Fruit fly (Drosophila melanogaster) whole organism, embryonic: Measurements from ENCODE around the gene Hasp.

Source experiments
- Ada2b ChIP-seq: fragments of 200-800 bp; sonication (Bioruptor generic); IDR thresholded peaks from 2 replicates; pipeline ENCODE4 v1.3.6; 2022; ENCODE audit warnings: missing biosample characterization, missing genetic modification characterization
- Aef1 ChIP-seq: fragments of 200-800 bp; sonication (Bioruptor generic); IDR thresholded peaks from 3 replicates; pipeline ENCODE4 v1.3.6; 2022; ENCODE audit warnings: missing biosample characterization, missing genetic modification characterization
- Atf-2 ChIP-seq: fragments of 200-800 bp; sonication (Bioruptor generic); optimal IDR thresholded peaks from 2 replicates; lab custom pipeline; 2016; ENCODE audit warnings: missing biosample characterization, missing genetic modification characterization
- B-H2 ChIP-seq: fragments of 200-800 bp; sonication (Bioruptor generic); optimal IDR thresholded peaks from 2 replicates; lab custom pipeline; 2018; ENCODE audit warnings: missing biosample characterization, mild to moderate bottlenecking, missing genetic modification characterization
- CG10267 ChIP-seq: fragments of 200-800 bp; sonication (Bioruptor generic); optimal IDR thresholded peaks from 2 replicates; lab custom pipeline; 2018; ENCODE audit warnings: missing biosample characterization, mild to moderate bottlenecking, missing genetic modification characterization, moderate library complexity
- CG10366 ChIP-seq: fragments of 200-800 bp; sonication (Bioruptor generic); IDR thresholded peaks from 2 replicates; pipeline ENCODE4 v1.3.6; 2022; ENCODE audit warnings: missing biosample characterization, missing genetic modification characterization
- CG14667 ChIP-seq: fragments of 200-800 bp; sonication (Bioruptor generic); IDR thresholded peaks from 2 replicates; pipeline ENCODE4 v1.3.6; 2022; ENCODE audit warnings: missing biosample characterization, missing genetic modification characterization
- CG14860 ChIP-seq: fragments of 200-800 bp; sonication (Bioruptor generic); IDR thresholded peaks from 3 replicates; pipeline ENCODE4 v1.3.6; 2022; ENCODE audit warnings: missing biosample characterization, missing genetic modification characterization; ENCODE audit not compliant: partially characterized antibody
- CG15269 ChIP-seq: fragments of 200-800 bp; sonication (Bioruptor generic); optimal IDR thresholded peaks from 2 replicates; lab custom pipeline; 2018; ENCODE audit warnings: missing biosample characterization, mild to moderate bottlenecking, missing genetic modification characterization, moderate library complexity
- CG1603 ChIP-seq: fragments of 200-800 bp; sonication (Bioruptor generic); optimal IDR thresholded peaks from 2 replicates; lab custom pipeline; 2019; ENCODE audit warnings: missing biosample characterization, mild to moderate bottlenecking, missing genetic modification characterization, moderate library complexity
- CG16863 ChIP-seq: fragments of 200-800 bp; sonication (Bioruptor generic); optimal IDR thresholded peaks from 3 replicates; lab custom pipeline; 2016; ENCODE audit warnings: missing biosample characterization, missing genetic modification characterization
- CG17802 ChIP-seq: fragments of 200-800 bp; sonication (Bioruptor generic); optimal IDR thresholded peaks from 2 replicates; lab custom pipeline; 2018; ENCODE audit warnings: missing biosample characterization, mild to moderate bottlenecking, missing genetic modification characterization, moderate library complexity
- CG18599 ChIP-seq: fragments of 200-800 bp; sonication (Bioruptor generic); optimal IDR thresholded peaks from 3 replicates; lab custom pipeline; 2017; ENCODE audit warnings: missing biosample characterization, missing genetic modification characterization, mild to moderate bottlenecking, moderate library complexity, missing genetic modification reagents
- CG18619 ChIP-seq: fragments of 200-800 bp; sonication (Bioruptor generic); optimal IDR thresholded peaks from 3 replicates; lab custom pipeline; 2017; ENCODE audit warnings: missing biosample characterization, mild to moderate bottlenecking, missing genetic modification characterization
- CG4328 ChIP-seq: fragments of 200-800 bp; sonication (Bioruptor generic); optimal IDR thresholded peaks from 3 replicates; lab custom pipeline; 2017; ENCODE audit warnings: missing biosample characterization, missing genetic modification reagents, missing genetic modification characterization
- CG8765 ChIP-seq: fragments of 200-800 bp; sonication (Bioruptor generic); IDR thresholded peaks from 2 replicates; pipeline ENCODE4 v1.3.6; 2022; ENCODE audit warnings: missing biosample characterization, missing genetic modification characterization
- CG8944 ChIP-seq: fragments of 200-800 bp; sonication (Bioruptor generic); optimal IDR thresholded peaks from 3 replicates; lab custom pipeline; 2016; ENCODE audit warnings: missing biosample characterization, missing genetic modification characterization
- Dll ChIP-seq: fragments of 200-800 bp; sonication (Bioruptor generic); IDR thresholded peaks from 4 replicates; pipeline ENCODE4 v1.3.6; 2022; ENCODE audit warnings: missing biosample characterization, missing genetic modification characterization; ENCODE audit not compliant: partially characterized antibody
- Dp ChIP-seq: fragments of 200-800 bp; sonication (Bioruptor generic); optimal IDR thresholded peaks from 2 replicates; lab custom pipeline; 2018; ENCODE audit warnings: missing biosample characterization, mild to moderate bottlenecking, missing genetic modification characterization, moderate library complexity
- Ets97D ChIP-seq: fragments of 200-800 bp; sonication (Bioruptor generic); optimal IDR thresholded peaks from 3 replicates; lab custom pipeline; 2016; ENCODE audit warnings: missing biosample characterization, missing genetic modification characterization
- Gsc ChIP-seq: fragments of 200-800 bp; sonication (Bioruptor generic); IDR thresholded peaks from 2 replicates; pipeline ENCODE4 v1.3.6; 2022; ENCODE audit warnings: missing biosample characterization, missing genetic modification characterization
- Lhr ChIP-seq: fragments of 200-800 bp; sonication (Bioruptor generic); optimal IDR thresholded peaks from 3 replicates; lab custom pipeline; 2017; ENCODE audit warnings: mild to moderate bottlenecking, missing biosample characterization, missing genetic modification reagents, missing genetic modification characterization
- Meics ChIP-seq: fragments of 200-800 bp; sonication (Bioruptor generic); optimal IDR thresholded peaks from 2 replicates; lab custom pipeline; 2017; ENCODE audit warnings: missing biosample characterization, mild to moderate bottlenecking, missing genetic modification characterization
- NC2β ChIP-seq: fragments of 200-800 bp; sonication (Bioruptor generic); optimal IDR thresholded peaks from 2 replicates; lab custom pipeline; 2016; ENCODE audit warnings: missing biosample characterization, missing genetic modification characterization
- Nf-YC ChIP-seq: fragments of 200-800 bp; optimal IDR thresholded peaks from 3 replicates; lab custom pipeline; 2019; ENCODE audit warnings: missing biosample characterization, mild to moderate bottlenecking, missing genetic modification characterization, moderate library complexity
- Optix ChIP-seq: fragments of 200-800 bp; sonication (Bioruptor generic); IDR thresholded peaks from 3 replicates; pipeline ENCODE4 v1.3.6; 2022; ENCODE audit warnings: missing biosample characterization, missing genetic modification characterization
- Pdp1 ChIP-seq, 2 experiments: fragments of 200-800 bp; sonication (Bioruptor generic); optimal IDR thresholded peaks; 3 replicates each; lab custom pipeline; 2016; ENCODE audit warnings: missing biosample characterization in 2 of 2, missing genetic modification characterization in 2 of 2, mild to moderate bottlenecking in 1 of 2, moderate library complexity in 1 of 2
- Rfx ChIP-seq: fragments of 200-800 bp; sonication (Bioruptor generic); IDR thresholded peaks from 2 replicates; pipeline ENCODE4 v1.3.6; 2022; ENCODE audit warnings: missing biosample characterization, missing genetic modification characterization
- Sox100B ChIP-seq: fragments of 200-800 bp; sonication (Bioruptor generic); optimal IDR thresholded peaks from 3 replicates; lab custom pipeline; 2018; ENCODE audit warnings: missing biosample characterization, mild to moderate bottlenecking, missing genetic modification characterization
- Sry-δ ChIP-seq: fragments of 200-800 bp; sonication (Bioruptor generic); optimal IDR thresholded peaks from 2 replicates; lab custom pipeline; 2016; ENCODE audit warnings: missing biosample characterization, missing genetic modification characterization
- abd-A ChIP-seq: fragments of 200-800 bp; sonication (Bioruptor generic); optimal IDR thresholded peaks from 3 replicates; lab custom pipeline; 2019; ENCODE audit warnings: missing biosample characterization, mild to moderate bottlenecking, missing genetic modification characterization, moderate library complexity
- crp ChIP-seq, 2 experiments: fragments of 200-800 bp; sonication (Bioruptor generic); optimal IDR thresholded peaks; 2 replicates in 1 of 2; 3 replicates in 1 of 2; lab custom pipeline; 2017; ENCODE audit warnings: missing biosample characterization in 2 of 2, missing genetic modification characterization in 2 of 2, mild to moderate bottlenecking in 1 of 2, moderate library complexity in 1 of 2
- da ChIP-seq: fragments of 200-800 bp; sonication (Bioruptor generic); optimal IDR thresholded peaks from 2 replicates; lab custom pipeline; 2016; ENCODE audit warnings: missing biosample characterization, missing genetic modification characterization
- dmrt11E ChIP-seq: fragments of 200-800 bp; sonication (Bioruptor generic); optimal IDR thresholded peaks from 3 replicates; lab custom pipeline; 2018; ENCODE audit warnings: missing biosample characterization, mild to moderate bottlenecking, missing genetic modification characterization, moderate library complexity
- fru ChIP-seq: fragments of >200 bp; optimal IDR thresholded peaks from 2 replicates; lab custom pipeline; 2017
- hbn ChIP-seq: fragments of 200-800 bp; sonication (Bioruptor generic); IDR thresholded peaks from 2 replicates; pipeline ENCODE4 v1.3.6; 2022; ENCODE audit warnings: missing biosample characterization, missing genetic modification characterization; ENCODE audit not compliant: partially characterized antibody
- her ChIP-seq: fragments of 200-800 bp; sonication (Bioruptor generic); optimal IDR thresholded peaks from 2 replicates; lab custom pipeline; 2016; ENCODE audit warnings: missing biosample characterization, missing genetic modification characterization
- hth ChIP-seq: fragments of >200 bp; optimal IDR thresholded peaks from 2 replicates; lab custom pipeline; 2017; ENCODE audit warnings: inconsistent platforms
- insv ChIP-seq, 2 experiments: fragments of 200-800 bp; sonication (Bioruptor generic); optimal IDR thresholded peaks; 3 replicates each; lab custom pipeline; 2016 to 2018; ENCODE audit warnings: missing biosample characterization in 2 of 2, missing genetic modification characterization in 2 of 2
- kah ChIP-seq: fragments of 200-800 bp; sonication (Bioruptor generic); optimal IDR thresholded peaks from 2 replicates; lab custom pipeline; 2018; ENCODE audit warnings: missing biosample characterization, mild to moderate bottlenecking, missing genetic modification characterization
- mld ChIP-seq: fragments of 200-800 bp; sonication (Bioruptor generic); IDR thresholded peaks from 3 replicates; pipeline ENCODE4 v1.3.6; 2022; ENCODE audit warnings: missing biosample characterization, missing genetic modification characterization; ENCODE audit not compliant: partially characterized antibody
- otp ChIP-seq: fragments of 200-800 bp; sonication (Bioruptor generic); IDR thresholded peaks from 3 replicates; pipeline ENCODE4, ENCODE4 v1.3.6; 2022; ENCODE audit warnings: missing biosample characterization, missing genetic modification characterization
- pum ChIP-seq: fragments of 200-800 bp; sonication (Bioruptor generic); optimal IDR thresholded peaks from 2 replicates; lab custom pipeline; 2016; ENCODE audit warnings: missing biosample characterization, missing genetic modification characterization
- pzg ChIP-seq: fragments of 200-800 bp; sonication (Bioruptor generic); optimal IDR thresholded peaks from 3 replicates; lab custom pipeline; 2018; ENCODE audit warnings: missing biosample characterization, mild to moderate bottlenecking, missing genetic modification characterization, moderate library complexity
- row ChIP-seq: fragments of 200-800 bp; sonication (Bioruptor generic); IDR thresholded peaks from 3 replicates; pipeline ENCODE4 v1.3.6; 2022; ENCODE audit warnings: missing biosample characterization, missing genetic modification characterization
- sisA ChIP-seq: fragments of 200-800 bp; sonication (Bioruptor generic); IDR thresholded peaks from 2 replicates; pipeline ENCODE4 v1.3.6; 2022; ENCODE audit warnings: missing biosample characterization, missing genetic modification characterization
- so ChIP-seq: fragments of 200-800 bp; sonication (Bioruptor generic); IDR thresholded peaks from 3 replicates; pipeline ENCODE4 v1.3.6; 2022; ENCODE audit warnings: missing biosample characterization, missing genetic modification characterization
- sqz ChIP-seq: fragments of 200-800 bp; sonication (Bioruptor generic); optimal IDR thresholded peaks from 3 replicates; lab custom pipeline; 2018; ENCODE audit warnings: missing biosample characterization, mild to moderate bottlenecking, missing genetic modification characterization

Gene Hasp

DNA sequence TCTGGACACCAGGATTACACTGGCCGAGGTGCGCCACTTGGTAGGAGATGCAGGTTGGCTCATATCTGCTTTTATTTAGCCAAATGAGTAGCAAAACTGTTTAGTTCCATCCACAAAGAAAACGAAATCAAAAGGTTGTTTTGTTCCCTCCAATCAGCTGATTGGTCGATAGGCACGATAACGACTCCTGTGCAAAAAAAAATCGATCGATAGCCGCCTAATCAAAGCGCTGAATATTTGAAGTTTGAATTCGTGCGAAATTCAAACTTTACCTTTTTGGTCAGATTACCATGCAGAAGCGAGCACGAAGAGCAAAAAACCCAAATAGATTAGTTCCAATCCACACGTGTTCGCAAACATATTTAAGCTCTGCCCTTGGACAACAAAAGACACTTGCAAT lies 32.5 kb downstream of the Hasp start, which contains the start of the genes CG10195 and CG13084 (continued):
- no peak for TF ChIP-seq so (GFP tag; lab: Robert Waterston, UW)
- no peak for TF ChIP-seq mld (GFP tag; lab: Robert Waterston, UW)
- TF ChIP-seq otp = no peak
- no peak for TF ChIP-seq da (GFP tag; lab: Kevin White, UChicago)
- TF ChIP-seq Optix (GFP tag; lab: Robert Waterston, UW) = no peak
- TF ChIP-seq hbn (GFP tag; lab: Robert Waterston, UW) = peak; percentile 31; the same call in 1 of the 2 replicates
- no peak for TF ChIP-seq Gsc
- peak in 1 of 2 experiments; percentile 81 for TF ChIP-seq crp (GFP tag; optimal IDR thresholded peaks at IDR 0.05; lab: Kevin White, UChicago)
- no peak for TF ChIP-seq dmrt11E (tag; lab: Kevin White, UChicago)
- TF ChIP-seq fru (lab: Kevin White, UChicago) = no peak
- TF ChIP-seq kah (GFP tag; lab: Kevin White, UChicago) = peak; percentile 3
- TF ChIP-seq row (GFP tag; lab: Robert Waterston, UW) = no peak
- TF ChIP-seq Dll (GFP tag; lab: Robert Waterston, UW) = peak; percentile 63; the same call in 3 of the 4 replicates
- no peak for TF ChIP-seq Pdp1 (GFP tag; optimal IDR thresholded peaks at IDR 0.05; lab: Kevin White, UChicago)
- TF ChIP-seq Sry-δ (GFP tag; lab: Kevin White, UChicago) = peak; percentile 10
- no peak for TF ChIP-seq Sox100B (GFP tag; lab: Kevin White, UChicago)

DNA sequence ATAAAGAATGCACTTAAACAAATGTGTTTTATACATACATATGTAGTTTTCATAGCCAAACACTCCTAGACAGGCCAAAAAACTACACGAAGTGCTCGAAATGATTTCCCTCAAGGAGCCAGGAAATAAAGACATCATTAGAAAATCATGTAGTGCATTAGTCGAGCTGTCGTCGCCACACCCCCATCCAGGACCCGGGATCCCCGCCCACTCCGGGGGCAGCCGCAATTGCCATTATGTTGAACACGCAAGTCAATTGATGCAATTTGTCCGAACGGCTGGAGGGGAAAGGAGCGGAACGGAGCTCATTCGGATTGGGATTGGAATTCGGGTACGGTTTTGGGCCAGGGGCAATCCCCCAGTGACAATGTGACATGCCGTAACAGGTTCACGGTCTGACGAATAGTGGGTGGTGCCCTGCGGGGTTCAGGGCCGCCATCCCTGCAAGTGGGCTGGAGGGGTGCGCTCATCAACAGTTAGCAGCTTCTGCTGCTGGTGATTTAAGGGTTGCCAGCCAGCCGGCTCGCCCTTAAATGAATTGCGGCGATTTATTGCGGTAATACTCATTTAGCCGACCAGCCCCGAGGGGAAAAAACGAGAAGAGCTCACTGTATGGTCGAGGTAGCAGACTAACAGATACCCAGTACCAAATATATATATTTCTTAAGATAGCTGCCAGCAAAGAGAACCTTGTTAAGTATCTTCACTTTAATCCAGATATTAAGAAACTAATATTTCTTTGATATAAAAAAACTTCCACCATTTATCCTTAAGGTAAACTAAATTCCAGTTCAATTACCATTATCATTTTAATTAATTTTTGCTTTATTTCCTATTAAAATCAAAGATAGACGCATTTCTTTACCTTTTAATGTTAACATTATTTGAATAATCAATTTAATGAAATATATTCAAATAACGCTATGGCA lies 36.3 kb downstream of the Hasp start:
- TF ChIP-seq CG16863 (GFP tag; lab: Kevin White, UChicago) (no peak), CG14860 (GFP tag; lab: Robert Waterston, UW) (0 out of 3 replicates have a peak, but pooled peaks have one; percentile 32), CG18599 (GFP tag; lab: Kevin White, UChicago) (no peak), CG8765 (GFP tag; lab: Robert Waterston, UW) (no peak), CG10366 (no peak), Lhr (GFP tag; lab: Kevin White, UChicago) (no peak), hth (lab: Kevin White, UChicago) (no peak), CG8944 (no peak), CG15269 (tag; lab: Kevin White, UChicago) (no peak), CG4328 (GFP tag; lab: Kevin White, UChicago) (no peak), B-H2 (GFP tag; lab: Kevin White, UChicago) (no peak), CG18619 (GFP tag; lab: Kevin White, UChicago) (no peak), CG17802 (no peak), insv (GFP tag; optimal IDR thresholded peaks at IDR 0.05; lab: Kevin White, UChicago) (no peak), pzg (GFP tag; lab: Kevin White, UChicago) (no peak), CG14667 (GFP tag; lab: Robert Waterston, UW) (no peak), sisA (GFP tag; lab: Robert Waterston, UW) (no peak), Ada2b (GFP tag; lab: Robert Waterston, UW) (no peak), Ets97D (GFP tag; lab: Kevin White, UChicago) (no peak), Atf-2 (GFP tag; lab: Kevin White, UChicago) (no peak), Rfx (GFP tag; lab: Robert Waterston, UW) (no peak), abd-A (tag; lab: Kevin White, UChicago) (peak; percentile 43), NC2β (no peak), Meics (GFP tag; lab: Kevin White, UChicago) (no peak), sqz (GFP tag; lab: Kevin White, UChicago) (no peak), pum (no peak), Dp (GFP tag; lab: Kevin White, UChicago) (no peak), Nf-YC (no peak), Aef1 (GFP tag; lab: Robert Waterston, UW) (no peak), CG1603 (tag; lab: Kevin White, UChicago) (no peak), mld (GFP tag; lab: Robert Waterston, UW) (no peak), her (GFP tag; lab: Kevin White, UChicago) (no peak), CG10267 (no peak)
